Worm (Caenorhabditis elegans) whole organism, L1 larva: ENCODE data around the gene T26A5.8.

Source experiments
- C34B4.2 ChIP-seq: sonication (generic microtip); optimal IDR thresholded peaks from 2 replicates; lab custom pipeline; 2017; ENCODE audit warnings: mild to moderate bottlenecking, missing genetic modification characterization, missing compliant biosample characterization
- Y116A8C.19 ChIP-seq: sonication (generic microtip); optimal IDR thresholded peaks from 2 replicates; lab custom pipeline; 2016; ENCODE audit warnings: missing compliant biosample characterization, missing genetic modification characterization, borderline replicate concordance
- alr-1 ChIP-seq: fragments of 200-800 bp; sonication (Bioruptor generic); optimal IDR thresholded peaks from 2 replicates; lab custom pipeline; 2018; ENCODE audit warnings: borderline replicate concordance, mild to moderate bottlenecking, missing genetic modification characterization, missing compliant biosample characterization
- aly-2 ChIP-seq: fragments of 150-350 bp; optimal IDR thresholded peaks from 2 replicates; lab custom pipeline; 2014; ENCODE audit warnings: missing biosample characterization, missing genetic modification characterization
- ama-1 ChIP-seq: fragments of 150-350 bp; optimal IDR thresholded peaks from 2 replicates; lab custom pipeline; 2014
- blmp-1 ChIP-seq: fragments of 150-350 bp; optimal IDR thresholded peaks from 2 replicates; lab custom pipeline; 2014; ENCODE audit warnings: missing biosample characterization, missing genetic modification characterization
- ceh-63 ChIP-seq: fragments of 200-800 bp; sonication (Bioruptor generic); optimal IDR thresholded peaks from 2 replicates; lab custom pipeline; 2018; ENCODE audit warnings: mild to moderate bottlenecking, missing genetic modification characterization, missing compliant biosample characterization
- ceh-8 ChIP-seq: fragments of 200-800 bp; sonication (Bioruptor generic); optimal IDR thresholded peaks from 2 replicates; lab custom pipeline; 2018; ENCODE audit warnings: mild to moderate bottlenecking, missing genetic modification characterization, moderate library complexity, missing compliant biosample characterization
- ceh-90 ChIP-seq: sonication (generic microtip); optimal IDR thresholded peaks from 2 replicates; lab custom pipeline; 2016; ENCODE audit warnings: missing genetic modification characterization, missing compliant biosample characterization
- ces-1 ChIP-seq: fragments of 150-350 bp; optimal IDR thresholded peaks from 2 replicates; lab custom pipeline; 2014; ENCODE audit warnings: missing biosample characterization, missing genetic modification reagents, missing genetic modification characterization
- dpl-1 ChIP-seq, 3 experiments: fragments of 150-350 bp in 2 of 3; sonication (generic microtip) in 1 of 3; optimal IDR thresholded peaks; 2 replicates each; lab custom pipeline; 2014 to 2017; ENCODE audit warnings: missing biosample characterization in 3 of 3, missing genetic modification characterization in 3 of 3, missing genetic modification reagents in 3 of 3
- dsc-1 ChIP-seq: sonication (generic microtip); optimal IDR thresholded peaks from 2 replicates; lab custom pipeline; 2016; ENCODE audit warnings: mild to moderate bottlenecking, missing genetic modification characterization, missing compliant biosample characterization
- efl-1 ChIP-seq, 4 experiments: fragments of 150-350 bp; optimal IDR thresholded peaks in 3 of 4; peaks in 1 of 4; 1 replicate in 1 of 4; 2 replicates in 3 of 4; lab custom pipeline; 2014; ENCODE audit warnings: missing biosample characterization in 2 of 4, missing genetic modification characterization in 2 of 4, missing genetic modification reagents in 2 of 4
- egl-13 ChIP-seq: sonication (generic microtip); optimal IDR thresholded peaks from 2 replicates; lab custom pipeline; 2016; ENCODE audit warnings: missing genotype, missing genetic modification reagents, missing genetic modification characterization, missing compliant biosample characterization
- egl-27 ChIP-seq, 2 experiments: fragments of 150-350 bp in 1 of 2; sonication (generic microtip); optimal IDR thresholded peaks; 3 replicates each; lab custom pipeline; 2017 to 2018; ENCODE audit warnings: missing biosample characterization in 2 of 2, missing genetic modification characterization in 2 of 2, missing genetic modification reagents in 2 of 2
- elt-3 ChIP-seq, 6 experiments: fragments of 150-350 bp in 1 of 6; sonication (generic microtip); optimal IDR thresholded peaks; 2 replicates each; lab custom pipeline; 2017 to 2018; ENCODE audit warnings: missing biosample characterization in 6 of 6, missing genetic modification characterization in 6 of 6, inconsistent platforms in 1 of 6
- ets-5 ChIP-seq: fragments of 200-800 bp; sonication (Bioruptor generic); IDR thresholded peaks from 2 replicates; pipeline ENCODE4 v1.3.6; 2022; ENCODE audit warnings: missing genetic modification characterization, missing compliant biosample characterization
- fkh-10 ChIP-seq: sonication (generic microtip); optimal IDR thresholded peaks from 2 replicates; lab custom pipeline; 2017; ENCODE audit warnings: missing biosample characterization, missing genetic modification reagents, missing genetic modification characterization
- fkh-4 ChIP-seq: sonication (generic microtip); optimal IDR thresholded peaks from 2 replicates; lab custom pipeline; 2016; ENCODE audit warnings: missing compliant biosample characterization, missing genetic modification characterization, borderline replicate concordance
- grh-1 ChIP-seq: fragments of 200-800 bp; sonication (Bioruptor generic); IDR thresholded peaks from 2 replicates; pipeline ENCODE4 v1.3.6; 2022; ENCODE audit warnings: missing genetic modification reagents, missing genetic modification characterization, missing compliant biosample characterization
- hlh-17 ChIP-seq: fragments of 200-800 bp; sonication (Bioruptor generic); optimal IDR thresholded peaks from 2 replicates; lab custom pipeline; 2018; ENCODE audit warnings: missing genetic modification characterization, mild to moderate bottlenecking, missing compliant biosample characterization, moderate library complexity, borderline replicate concordance
- hpl-2 ChIP-seq: fragments of 150-350 bp; optimal IDR thresholded peaks from 2 replicates; lab custom pipeline; 2014; ENCODE audit warnings: missing biosample characterization, missing genetic modification reagents, missing genetic modification characterization
- irx-1 ChIP-seq: sonication (generic microtip); optimal IDR thresholded peaks from 2 replicates; lab custom pipeline; 2016; ENCODE audit warnings: missing genetic modification characterization, missing compliant biosample characterization
- isw-1 ChIP-seq: fragments of 200-800 bp; sonication (Bioruptor generic); IDR thresholded peaks from 2 replicates; pipeline ENCODE4 v1.3.6; 2022; ENCODE audit warnings: missing genetic modification characterization, missing compliant biosample characterization
- jun-1 ChIP-seq: fragments of 150-350 bp; optimal IDR thresholded peaks from 2 replicates; lab custom pipeline; 2014; ENCODE audit warnings: missing biosample characterization, missing genetic modification reagents, missing genetic modification characterization
- lin-13 ChIP-seq: fragments of 150-350 bp; optimal IDR thresholded peaks from 2 replicates; lab custom pipeline; 2014; ENCODE audit warnings: missing biosample characterization, missing genetic modification reagents, missing genetic modification characterization
- lin-14 ChIP-seq: fragments of 200-800 bp; sonication (Bioruptor generic); optimal IDR thresholded peaks from 2 replicates; lab custom pipeline; 2018; ENCODE audit warnings: mild to moderate bottlenecking, missing genetic modification characterization, moderate library complexity, missing compliant biosample characterization
- lin-15B ChIP-seq: fragments of 150-350 bp; sonication (generic microtip); optimal IDR thresholded peaks from 3 replicates; lab custom pipeline; 2014; ENCODE audit warnings: missing biosample characterization, missing genetic modification characterization
- lin-39 ChIP-seq: fragments of 150-350 bp; optimal IDR thresholded peaks from 2 replicates; lab custom pipeline; 2014; ENCODE audit warnings: missing biosample characterization, missing genetic modification reagents, missing genetic modification characterization
- mab-9 ChIP-seq: fragments of 200-800 bp; sonication (Bioruptor generic); IDR thresholded peaks from 2 replicates; pipeline ENCODE4 v1.3.6; 2022; ENCODE audit warnings: missing genetic modification reagents, missing genetic modification characterization, missing compliant biosample characterization
- mep-1 ChIP-seq: fragments of 150-350 bp; optimal IDR thresholded peaks from 2 replicates; lab custom pipeline; 2014; ENCODE audit warnings: missing biosample characterization, missing genetic modification characterization
- nhr-20 ChIP-seq: sonication (generic microtip); optimal IDR thresholded peaks from 2 replicates; lab custom pipeline; 2016; ENCODE audit warnings: mild to moderate bottlenecking, missing genetic modification characterization, missing compliant biosample characterization
- nhr-237 ChIP-seq: fragments of 150-350 bp; optimal IDR thresholded peaks from 2 replicates; lab custom pipeline; 2014; ENCODE audit warnings: missing biosample characterization, missing genetic modification characterization
- nhr-71 ChIP-seq: sonication (generic microtip); optimal IDR thresholded peaks from 2 replicates; lab custom pipeline; 2016; ENCODE audit warnings: mild to moderate bottlenecking, missing genetic modification characterization, moderate library complexity, missing compliant biosample characterization
- nhr-77 ChIP-seq: fragments of 150-350 bp; optimal IDR thresholded peaks from 2 replicates; lab custom pipeline; 2014; ENCODE audit warnings: missing biosample characterization, missing genetic modification characterization
- nhr-84 ChIP-seq: sonication (generic microtip); optimal IDR thresholded peaks from 2 replicates; lab custom pipeline; 2017; ENCODE audit warnings: missing biosample characterization, missing genetic modification characterization
- nhr-85 ChIP-seq: sonication (generic microtip); peaks from one replicate; lab custom pipeline; 2016; ENCODE audit warnings: missing genetic modification characterization, inconsistent platforms, missing compliant biosample characterization
- nhr-90 ChIP-seq: sonication (generic microtip); optimal IDR thresholded peaks from 2 replicates; lab custom pipeline; 2016; ENCODE audit warnings: mild to moderate bottlenecking, missing genetic modification characterization, missing compliant biosample characterization; ENCODE audit not compliant: poor library complexity
- pqm-1 ChIP-seq: sonication (generic microtip); optimal IDR thresholded peaks from 3 replicates; lab custom pipeline; 2017; ENCODE audit warnings: missing biosample characterization, missing genetic modification characterization
- rnt-1 ChIP-seq: sonication (generic microtip); optimal IDR thresholded peaks from 2 replicates; lab custom pipeline; 2016; ENCODE audit warnings: mild to moderate bottlenecking, missing genetic modification characterization, moderate library complexity, missing compliant biosample characterization
- snpc-4 ChIP-seq: fragments of 150-350 bp; optimal IDR thresholded peaks from 2 replicates; lab custom pipeline; 2014; ENCODE audit warnings: missing biosample characterization, missing genetic modification characterization
- snu-23 ChIP-seq: sonication (generic microtip); optimal IDR thresholded peaks from 2 replicates; lab custom pipeline; 2016; ENCODE audit warnings: missing genetic modification characterization, missing compliant biosample characterization
- sptf-1 ChIP-seq: fragments of 150-350 bp; optimal IDR thresholded peaks from 2 replicates; lab custom pipeline; 2014; ENCODE audit warnings: missing biosample characterization, missing genetic modification characterization
- sup-37 ChIP-seq: fragments of 200-800 bp; sonication (Bioruptor generic); optimal IDR thresholded peaks from 2 replicates; lab custom pipeline; 2018; ENCODE audit warnings: mild to moderate bottlenecking, missing genetic modification characterization, missing compliant biosample characterization
- unc-130 ChIP-seq: fragments of 150-350 bp; optimal IDR thresholded peaks from 2 replicates; lab custom pipeline; 2017; ENCODE audit warnings: missing biosample characterization, missing genetic modification characterization, inconsistent platforms
- vab-15 ChIP-seq: sonication (generic microtip); optimal IDR thresholded peaks from 2 replicates; lab custom pipeline; 2017; ENCODE audit warnings: missing genotype, mild to moderate bottlenecking, missing genetic modification characterization, missing compliant biosample characterization
- ztf-11 ChIP-seq, 2 experiments: sonication (generic microtip); optimal IDR thresholded peaks; 2 replicates each; lab custom pipeline; 2016 to 2017; ENCODE audit warnings: missing genetic modification characterization in 2 of 2, missing biosample characterization in 1 of 2, missing compliant biosample characterization in 1 of 2

Gene T26A5.8

ce11 chrIII:6420201-6420600 is 42.5 kb downstream of the T26A5.8 start (continued):
- TF ChIP-seq blmp-1 (tag; lab: Kevin White, UChicago): peak; percentile 50
- no peak for TF ChIP-seq nhr-77 (tag; lab: Kevin White, UChicago)
- TF ChIP-seq nhr-237 (tag; lab: Kevin White, UChicago): no peak
- TF ChIP-seq nhr-85 (tag; lab: Kevin White, UChicago): no peak
- no peak for TF ChIP-seq snpc-4 (tag; lab: Kevin White, UChicago)
- TF ChIP-seq sptf-1 (tag; lab: Kevin White, UChicago): no peak
- TF ChIP-seq pqm-1: no peak
- peak; percentile 14 for TF ChIP-seq nhr-90 (tag; lab: Kevin White, UChicago)
- no peak for TF ChIP-seq lin-13
- no peak for TF ChIP-seq jun-1 (tag; lab: Kevin White, UChicago)
- TF ChIP-seq lin-14 (GFP tag; lab: Kevin White, UChicago): peak; percentile 34
- TF ChIP-seq ama-1 (lab: Kevin White, UChicago): peak; percentile 65
- no peak for TF ChIP-seq grh-1 (GFP tag; lab: Robert Waterston, UW)
- peak in 1 of 6 experiments; percentile 6 for TF ChIP-seq elt-3 (tag; optimal IDR thresholded peaks at IDR 0.05; lab: Kevin White, UChicago)
- no peak for TF ChIP-seq isw-1

ce11 chrIII:6419409-6419944 is 43.2 kb downstream of the T26A5.8 start, which contains the start of gene atgl-1:
atgl-1 (minus strand) TSS chrIII:6419459.
- TF ChIP-seq dsc-1 (no peak), snpc-4 (tag; lab: Kevin White, UChicago) (no peak), mep-1 (tag; lab: Kevin White, UChicago) (no peak), blmp-1 (tag; lab: Kevin White, UChicago) (peak; percentile 46), C34B4.2 (tag; lab: Kevin White, UChicago) (no peak), nhr-20 (tag; lab: Kevin White, UChicago) (peak; percentile 3), ztf-11 (tag; optimal IDR thresholded peaks at IDR 0.05; lab: Kevin White, UChicago) (no peak), elt-3 (tag; optimal IDR thresholded peaks at IDR 0.05; lab: Kevin White, UChicago) (peak in 1 of 6 experiments; percentile 18), alr-1 (tag; lab: Kevin White, UChicago) (no peak), nhr-84 (tag; lab: Kevin White, UChicago) (no peak), sup-37 (GFP tag; lab: Kevin White, UChicago) (no peak), hpl-2 (GFP tag; lab: Kevin White, UChicago) (no peak), irx-1 (tag; lab: Kevin White, UChicago) (no peak), lin-39 (no peak), ces-1 (GFP tag; lab: Kevin White, UChicago) (no peak), mab-9 (no peak), nhr-90 (tag; lab: Kevin White, UChicago) (no peak), fkh-4 (no peak), ceh-8 (GFP tag; lab: Kevin White, UChicago) (no peak), hlh-17 (GFP tag; lab: Kevin White, UChicago) (no peak), dpl-1 (GFP tag; optimal IDR thresholded peaks at IDR 0.05; lab: Kevin White, UChicago) (no peak), rnt-1 (tag; lab: Kevin White, UChicago) (no peak), snu-23 (GFP tag; lab: Kevin White, UChicago) (no peak), vab-15 (tag; lab: Kevin White, UChicago) (no peak), ets-5 (GFP tag; lab: Robert Waterston, UW) (no peak), efl-1 (optimal IDR thresholded peaks at IDR 0.05; lab: Kevin White, UChicago) (no peak), efl-1 (GFP tag; optimal IDR thresholded peaks at IDR 0.05 in 1 of 2; lab: Kevin White, UChicago) (peak in 1 of 2 experiments; percentile 51), nhr-71 (peak; percentile 37), ceh-90 (tag; lab: Kevin White, UChicago) (no peak), Y116A8C.19 (tag; lab: Kevin White, UChicago) (no peak), lin-15B (no peak), nhr-85 (tag; lab: Kevin White, UChicago) (peak; percentile 84), lin-14 (GFP tag; lab: Kevin White, UChicago) (peak; percentile 62), unc-130 (tag; lab: Kevin White, UChicago) (no peak), egl-13 (tag; lab: Kevin White, UChicago) (no peak), aly-2 (tag; lab: Kevin White, UChicago) (no peak), egl-27 (tag; optimal IDR thresholded peaks at IDR 0.05; lab: Kevin White, UChicago) (no peak), fkh-10 (GFP tag; lab: Kevin White, UChicago) (no peak), jun-1 (tag; lab: Kevin White, UChicago) (no peak), ceh-63 (no peak)
